Worm (Caenorhabditis elegans): Measurements from ENCODE around the gene mtl-1.

- TF ChIP-seq ama-1 (optimal IDR thresholded peaks at IDR 0.05), result no peak
- TF ChIP-seq ceh-9 (tag; optimal IDR thresholded peaks at IDR 0.05), result no peak
- no peak for TF ChIP-seq fkh-10 (GFP tag; optimal IDR thresholded peaks at IDR 0.05)
- no peak for TF ChIP-seq elt-2 (tag; optimal IDR thresholded peaks at IDR 0.05)
- TF ChIP-seq tbx-2 (tag; optimal IDR thresholded peaks at IDR 0.05), result no peak
- TF ChIP-seq ahr-1 (tag; optimal IDR thresholded peaks at IDR 0.05), result no peak
- TF ChIP-seq ceh-45 (GFP tag; IDR thresholded peaks at IDR 0.05), result no peak
Measured at ce11 chrV:6726279-6726678, 34.6 kb upstream of the mtl-1 start.
